Worm (Caenorhabditis elegans) whole organism, late embryonic: ENCODE data around the gene strd-1.

ENCODE experiments used
- elt-4 ChIP-seq: sonication (generic microtip); optimal IDR thresholded peaks from 2 replicates; lab custom pipeline; 2016; ENCODE audit warnings: missing genetic modification characterization, missing compliant biosample characterization
- hlh-15 ChIP-seq: sonication (generic microtip); optimal IDR thresholded peaks from 2 replicates; lab custom pipeline; 2016; ENCODE audit warnings: missing genetic modification characterization, missing compliant biosample characterization
- nhr-11 ChIP-seq: fragments of 150-350 bp; optimal IDR thresholded peaks from 2 replicates; lab custom pipeline; 2014; ENCODE audit warnings: missing biosample characterization, missing genetic modification characterization
- pag-3 ChIP-seq: sonication (generic microtip); optimal IDR thresholded peaks from 2 replicates; lab custom pipeline; 2016; ENCODE audit warnings: missing compliant biosample characterization, missing genetic modification characterization, borderline replicate concordance
- pqm-1 ChIP-seq: sonication (generic microtip); optimal IDR thresholded peaks from 2 replicates; lab custom pipeline; 2016; ENCODE audit warnings: missing genetic modification characterization, missing compliant biosample characterization
- tbx-2 ChIP-seq: sonication (generic microtip); optimal IDR thresholded peaks from 2 replicates; lab custom pipeline; 2016; ENCODE audit warnings: missing genetic modification characterization, missing compliant biosample characterization

ce11 chrIII:10902341-10902740 is 44.9 kb upstream of the strd-1 start, which contains the start of gene unc-119:
- TF ChIP-seq elt-4 (tag; lab: Kevin White, UChicago) (no peak), pag-3 (tag; lab: Kevin White, UChicago) (no peak), hlh-15 (tag; lab: Kevin White, UChicago) (no peak), tbx-2 (tag; lab: Kevin White, UChicago) (no peak), nhr-11 (tag; lab: Kevin White, UChicago) (no peak), pqm-1 (tag; lab: Kevin White, UChicago) (no peak)
